Fruit fly (Drosophila melanogaster): ENCODE measurements around the gene CG43841.

CG43841 gene

dm6 chrX:18460318-18460717 lies 20.9 kb downstream of the CG43841 start, which contains the start of gene CG43843:
Gene CG43843, minus strand, starts transcription at chrX:18460418.
- no peak for TF ChIP-seq noc (tag; optimal IDR thresholded peaks at IDR 0.05)

dm6 chrX:18467881-18468280 lies 28.4 kb downstream of the CG43841 start:
- no peak for TF ChIP-seq noc (tag; optimal IDR thresholded peaks at IDR 0.05)

dm6 chrX:18479307-18480134 lies 40.1 kb downstream of the CG43841 start, which contains the start of gene CG32547:
Gene CG32547, minus strand, starts transcription at chrX:18479487.
- no peak for TF ChIP-seq noc (tag; optimal IDR thresholded peaks at IDR 0.05)

- TF ChIP-seq noc (tag; optimal IDR thresholded peaks at IDR 0.05), result no peak
These were observed 43.1 kb downstream of the CG43841 start for dm6 chrX:18482537-18482936.

- no peak for TF ChIP-seq noc (tag; optimal IDR thresholded peaks at IDR 0.05)
These were observed 44.1 kb downstream of the CG43841 start, which contains the start of gene Hayan for dm6 chrX:18483261-18484218. Gene Hayan, minus strand, starts transcription at chrX:18483772.

dm6 chrX:18486356-18487059 lies 47.0 kb downstream of the CG43841 start, which contains the start of gene psh:
Gene psh, minus strand, starts transcription at chrX:18486921.
- no peak for TF ChIP-seq noc (tag; optimal IDR thresholded peaks at IDR 0.05)

dm6 chrX:18489509-18489908 lies 50.0 kb downstream of the CG43841 start, which contains the start of gene CG15046:
Gene CG15046, minus strand, starts transcription at chrX:18489620.
- TF ChIP-seq noc (tag; optimal IDR thresholded peaks at IDR 0.05), result no peak

Data from whole organism, larva.